Fruit fly (Drosophila melanogaster) whole organism, embryonic: ENCODE data around the gene Ir94f.

Experiments
- Adf1 ChIP-seq: fragments of 200-800 bp; sonication (Bioruptor generic); IDR thresholded peaks from 2 replicates; pipeline ENCODE4 v1.3.6; 2022; ENCODE audit warnings: missing biosample characterization, missing genetic modification characterization
- Blimp-1 ChIP-seq: fragments of 200-800 bp; sonication (Bioruptor generic); optimal IDR thresholded peaks from 3 replicates; lab custom pipeline; 2018; ENCODE audit warnings: missing biosample characterization, missing genetic modification characterization, mild to moderate bottlenecking, moderate library complexity, missing genetic modification reagents
- CG11560 ChIP-seq: fragments of 200-800 bp; sonication (Bioruptor generic); IDR thresholded peaks from 3 replicates; pipeline ENCODE4 v1.3.6; 2022; ENCODE audit warnings: missing biosample characterization, missing genetic modification characterization
- CG12236 ChIP-seq: fragments of 200-800 bp; sonication (Bioruptor generic); optimal IDR thresholded peaks from 2 replicates; lab custom pipeline; 2016; ENCODE audit warnings: missing biosample characterization, missing genetic modification characterization
- CG13775 ChIP-seq: fragments of 200-800 bp; sonication (Bioruptor generic); optimal IDR thresholded peaks from 3 replicates; lab custom pipeline; 2017; ENCODE audit warnings: missing biosample characterization, mild to moderate bottlenecking, missing genetic modification characterization
- CG17912 ChIP-seq: fragments of 200-800 bp; sonication (Bioruptor generic); optimal IDR thresholded peaks from 2 replicates; lab custom pipeline; 2018; ENCODE audit warnings: missing biosample characterization, mild to moderate bottlenecking, missing genetic modification characterization
- CG2120 ChIP-seq: fragments of 200-800 bp; sonication (Bioruptor generic); optimal IDR thresholded peaks from 3 replicates; lab custom pipeline; 2016; ENCODE audit warnings: missing biosample characterization, missing genetic modification characterization
- CG31441 ChIP-seq: fragments of 200-800 bp; sonication (Bioruptor generic); IDR thresholded peaks from 2 replicates; pipeline ENCODE4 v1.3.6; 2022; ENCODE audit warnings: missing biosample characterization, missing genetic modification characterization
- CG3163 ChIP-seq: fragments of 200-800 bp; sonication (Bioruptor generic); optimal IDR thresholded peaks from 3 replicates; lab custom pipeline; 2016; ENCODE audit warnings: missing biosample characterization, missing genetic modification characterization
- CG32767 ChIP-seq: fragments of 200-800 bp; sonication (Bioruptor generic); IDR thresholded peaks from 2 replicates; pipeline ENCODE4 v1.3.6; 2022; ENCODE audit warnings: missing biosample characterization, missing genetic modification characterization
- CG4328 ChIP-seq: fragments of 200-800 bp; sonication (Bioruptor generic); optimal IDR thresholded peaks from 3 replicates; lab custom pipeline; 2017; ENCODE audit warnings: missing biosample characterization, missing genetic modification reagents, missing genetic modification characterization
- CG4360 ChIP-seq: fragments of 200-800 bp; sonication (Bioruptor generic); IDR thresholded peaks from 2 replicates; pipeline ENCODE4 v1.3.6; 2022; ENCODE audit warnings: missing biosample characterization, missing genetic modification characterization
- CG4424 ChIP-seq: fragments of 200-800 bp; sonication (Bioruptor generic); optimal IDR thresholded peaks from 3 replicates; lab custom pipeline; 2016; ENCODE audit warnings: missing biosample characterization, missing genetic modification characterization
- CG7357 ChIP-seq: fragments of 200-800 bp; sonication (Bioruptor generic); IDR thresholded peaks from 3 replicates; pipeline ENCODE4 v1.3.6; 2022; ENCODE audit warnings: missing biosample characterization, missing genetic modification characterization
- CG8359 ChIP-seq: fragments of 200-800 bp; sonication (Bioruptor generic); optimal IDR thresholded peaks from 2 replicates; lab custom pipeline; 2017; ENCODE audit warnings: missing biosample characterization, mild to moderate bottlenecking, missing genetic modification characterization, borderline replicate concordance
- CTCF ChIP-seq: fragments of 200-800 bp; sonication (Bioruptor generic); optimal IDR thresholded peaks from 2 replicates; lab custom pipeline; 2017; ENCODE audit warnings: missing biosample characterization, mild to moderate bottlenecking, missing genetic modification characterization, moderate library complexity
- Deaf1 ChIP-seq: fragments of 200-800 bp; optimal IDR thresholded peaks from 3 replicates; lab custom pipeline; 2019; ENCODE audit warnings: missing biosample characterization, mild to moderate bottlenecking, missing genetic modification characterization, moderate library complexity
- Nf-YB ChIP-seq: fragments of 200-800 bp; sonication (Bioruptor generic); optimal IDR thresholded peaks from 3 replicates; lab custom pipeline; 2019; ENCODE audit warnings: missing biosample characterization, mild to moderate bottlenecking, missing genetic modification characterization, moderate library complexity
- Nf-YC ChIP-seq: fragments of 200-800 bp; optimal IDR thresholded peaks from 3 replicates; lab custom pipeline; 2019; ENCODE audit warnings: missing biosample characterization, mild to moderate bottlenecking, missing genetic modification characterization, moderate library complexity
- Opbp ChIP-seq: fragments of 200-800 bp; sonication (Bioruptor generic); IDR thresholded peaks from 3 replicates; pipeline ENCODE4 v1.3.6; 2022; ENCODE audit warnings: missing biosample characterization, missing genetic modification characterization; ENCODE audit not compliant: partially characterized antibody
- Trl ChIP-seq, 3 experiments: fragments of >200 bp in 2 of 3; fragments of 200-800 bp in 1 of 3; sonication (Bioruptor generic) in 1 of 3; optimal IDR thresholded peaks; 2 replicates in 1 of 3; 3 replicates in 2 of 3; lab custom pipeline; 2016 to 2017; ENCODE audit warnings: missing biosample characterization in 1 of 3, missing genetic modification characterization in 1 of 3
- Vsx1 ChIP-seq: fragments of 200-800 bp; sonication (Bioruptor generic); optimal IDR thresholded peaks from 2 replicates; lab custom pipeline; 2017; ENCODE audit warnings: missing biosample characterization, mild to moderate bottlenecking, missing genetic modification characterization, missing genetic modification reagents
- chinmo ChIP-seq: fragments of 200-800 bp; sonication (Bioruptor generic); IDR thresholded peaks from 4 replicates; pipeline ENCODE4 v1.3.6; 2022; ENCODE audit warnings: missing biosample characterization, missing genetic modification characterization; ENCODE audit not compliant: partially characterized antibody
- chn ChIP-seq: fragments of 200-800 bp; sonication (Bioruptor generic); optimal IDR thresholded peaks from 2 replicates; lab custom pipeline; 2016; ENCODE audit warnings: missing biosample characterization, missing genetic modification characterization
- danr ChIP-seq: fragments of 200-800 bp; sonication (Bioruptor generic); IDR thresholded peaks from 2 replicates; pipeline ENCODE4 v1.3.6; 2022; ENCODE audit warnings: missing biosample characterization, missing genetic modification characterization
- grn ChIP-seq: fragments of 200-800 bp; sonication (Bioruptor generic); optimal IDR thresholded peaks from 3 replicates; lab custom pipeline; 2017; ENCODE audit warnings: missing biosample characterization, missing genetic modification characterization
- insv ChIP-seq, 2 experiments: fragments of 200-800 bp; sonication (Bioruptor generic); optimal IDR thresholded peaks; 3 replicates each; lab custom pipeline; 2016 to 2018; ENCODE audit warnings: missing biosample characterization in 2 of 2, missing genetic modification characterization in 2 of 2
- jumu ChIP-seq: fragments of 200-800 bp; sonication (Bioruptor generic); optimal IDR thresholded peaks from 3 replicates; lab custom pipeline; 2016; ENCODE audit warnings: missing biosample characterization, missing genetic modification characterization
- ken ChIP-seq: fragments of 200-800 bp; sonication (Bioruptor generic); IDR thresholded peaks from 3 replicates; pipeline ENCODE4 v1.3.6; 2022; ENCODE audit warnings: missing biosample characterization, missing genetic modification characterization
- maf-S ChIP-seq: fragments of 200-800 bp; sonication (Bioruptor generic); optimal IDR thresholded peaks from 2 replicates; lab custom pipeline; 2016; ENCODE audit warnings: missing biosample characterization, missing genetic modification characterization
- oc ChIP-seq: fragments of 200-800 bp; sonication (Bioruptor generic); optimal IDR thresholded peaks from 2 replicates; lab custom pipeline; 2018; ENCODE audit warnings: missing biosample characterization, mild to moderate bottlenecking, missing genetic modification characterization, moderate library complexity
- psq ChIP-seq: fragments of 200-800 bp; sonication (Bioruptor generic); optimal IDR thresholded peaks from 2 replicates; lab custom pipeline; 2017; ENCODE audit warnings: missing biosample characterization, missing genetic modification characterization
- pum ChIP-seq: fragments of 200-800 bp; sonication (Bioruptor generic); optimal IDR thresholded peaks from 2 replicates; lab custom pipeline; 2016; ENCODE audit warnings: missing biosample characterization, missing genetic modification characterization
- scrt ChIP-seq: fragments of 200-800 bp; sonication (Bioruptor generic); optimal IDR thresholded peaks from 2 replicates; lab custom pipeline; 2018; ENCODE audit warnings: missing biosample characterization, mild to moderate bottlenecking, missing genetic modification characterization, moderate library complexity
- sisA ChIP-seq: fragments of 200-800 bp; sonication (Bioruptor generic); IDR thresholded peaks from 2 replicates; pipeline ENCODE4 v1.3.6; 2022; ENCODE audit warnings: missing biosample characterization, missing genetic modification characterization
- vvl ChIP-seq: fragments of 200-800 bp; sonication (Bioruptor generic); IDR thresholded peaks from 2 replicates; pipeline ENCODE4 v1.3.6; 2022; ENCODE audit warnings: missing biosample characterization, missing genetic modification characterization
- z ChIP-seq: fragments of 200-800 bp; sonication (Bioruptor generic); IDR thresholded peaks from 3 replicates; pipeline ENCODE4 v1.3.6; 2022; ENCODE audit warnings: missing biosample characterization, missing genetic modification characterization

The Ir94f gene

dm6 chr3R:23472011-23472958 is 9.4 kb upstream of the Ir94f start, which contains the start of gene CG4374:
Gene CG4374, minus strand, starts transcription at chr3R:23472278.
- TF ChIP-seq CG4360 (GFP tag; lab: Robert Waterston, UW), result peak; percentile 62
- TF ChIP-seq Trl (optimal IDR thresholded peaks at IDR 0.05; lab: Kevin White, UChicago), result peak; percentile 40 to 56
- TF ChIP-seq Trl (GFP tag; optimal IDR thresholded peaks at IDR 0.05; lab: Kevin White, UChicago), result no peak
- no peak for TF ChIP-seq CG13775
- TF ChIP-seq vvl (GFP tag; lab: Robert Waterston, UW), result 0 out of 2 replicates have a peak, but pooled peaks have one; percentile 34
- TF ChIP-seq CG11560 (tag; lab: Robert Waterston, UW), result 0 out of 3 replicates have a peak, but pooled peaks have one; percentile 34
- peak; percentile 49 for TF ChIP-seq oc (tag; lab: Kevin White, UChicago)
- TF ChIP-seq Vsx1, result no peak
- TF ChIP-seq CG32767 (GFP tag; lab: Robert Waterston, UW), result no peak
- peak; percentile 91; the same call in 3 of the 4 replicates for TF ChIP-seq chinmo (GFP tag; lab: Robert Waterston, UW)
- TF ChIP-seq ken (GFP tag; lab: Robert Waterston, UW), result 0 out of 3 replicates have a peak, but pooled peaks have one; percentile 27
- TF ChIP-seq CG8359 (GFP tag; lab: Kevin White, UChicago), result peak; percentile 99
- peak; percentile 85 for TF ChIP-seq CG3163
- TF ChIP-seq Adf1, result peak; percentile 62; the same call in 1 of the 2 replicates
- peak; percentile 62 for TF ChIP-seq grn (GFP tag; lab: Kevin White, UChicago)
- no peak for TF ChIP-seq psq (GFP tag; lab: Kevin White, UChicago)
- TF ChIP-seq Blimp-1 (GFP tag; lab: Kevin White, UChicago), result peak; percentile 20
- peak; percentile 83 for TF ChIP-seq Deaf1 (tag; lab: Kevin White, UChicago)
- peak; percentile 93 for TF ChIP-seq Nf-YB
- peak; percentile 92 for TF ChIP-seq Nf-YC (tag; lab: Kevin White, UChicago)

- TF ChIP-seq danr (GFP tag; lab: Robert Waterston, UW) (no peak), pum (GFP tag; lab: Kevin White, UChicago) (no peak), CG12236 (GFP tag; lab: Kevin White, UChicago) (no peak)
Measured at dm6 chr3R:23476085-23476484, 5.6 kb upstream of the Ir94f start.

dm6 chr3R:23483563-23483962 is 1.9 kb downstream of the Ir94f start, which contains the start of gene Ir94g:
Gene Ir94g, plus strand, starts transcription at chr3R:23483863.
- no peak for TF ChIP-seq CG4424 (GFP tag; lab: Kevin White, UChicago)
- no peak for TF ChIP-seq CG31441 (GFP tag; lab: Robert Waterston, UW)
- TF ChIP-seq jumu (GFP tag; lab: Kevin White, UChicago), result no peak
- no peak for TF ChIP-seq CG4328 (GFP tag; lab: Kevin White, UChicago)
- no peak for TF ChIP-seq chn (GFP tag; lab: Kevin White, UChicago)
- TF ChIP-seq scrt (GFP tag; lab: Kevin White, UChicago), result no peak
- no peak for TF ChIP-seq CTCF (GFP tag; lab: Kevin White, UChicago)
- no peak for TF ChIP-seq z
- no peak for TF ChIP-seq maf-S (GFP tag; lab: Kevin White, UChicago)
- TF ChIP-seq Opbp (GFP tag; lab: Robert Waterston, UW), result no peak
- TF ChIP-seq sisA (GFP tag; lab: Robert Waterston, UW), result no peak
- no peak for TF ChIP-seq CG17912
- no peak for TF ChIP-seq CG7357 (GFP tag; lab: Robert Waterston, UW)
- no peak for TF ChIP-seq insv (GFP tag; optimal IDR thresholded peaks at IDR 0.05; lab: Kevin White, UChicago)
- TF ChIP-seq CG2120 (GFP tag; lab: Kevin White, UChicago), result no peak
